Fruit fly (Drosophila melanogaster) whole organism, embryonic: Measurements from ENCODE around the gene Srg3.

Source experiments
- Adf1 ChIP-seq: fragments of 200-800 bp; sonication (Bioruptor generic); IDR thresholded peaks from 2 replicates; pipeline ENCODE4 v1.3.6; 2022; ENCODE audit warnings: missing biosample characterization, missing genetic modification characterization
- Atf3 ChIP-seq: fragments of 200-800 bp; sonication (Bioruptor generic); optimal IDR thresholded peaks from 3 replicates; lab custom pipeline; 2016; ENCODE audit warnings: missing biosample characterization, missing genetic modification characterization
- CG11504 ChIP-seq: fragments of 200-800 bp; sonication (Bioruptor generic); optimal IDR thresholded peaks from 3 replicates; lab custom pipeline; 2019; ENCODE audit warnings: missing biosample characterization, mild to moderate bottlenecking, missing genetic modification characterization, moderate library complexity
- CG11560 ChIP-seq: fragments of 200-800 bp; sonication (Bioruptor generic); IDR thresholded peaks from 3 replicates; pipeline ENCODE4 v1.3.6; 2022; ENCODE audit warnings: missing biosample characterization, missing genetic modification characterization
- CG12391 ChIP-seq: fragments of 200-800 bp; sonication (Bioruptor generic); optimal IDR thresholded peaks from 3 replicates; lab custom pipeline; 2018; ENCODE audit warnings: missing biosample characterization, mild to moderate bottlenecking, missing genetic modification characterization, moderate library complexity
- CG13624 ChIP-seq: fragments of 200-800 bp; sonication (Bioruptor generic); optimal IDR thresholded peaks from 2 replicates; lab custom pipeline; 2016; ENCODE audit warnings: missing biosample characterization, missing genetic modification characterization
- CG13775 ChIP-seq: fragments of 200-800 bp; sonication (Bioruptor generic); optimal IDR thresholded peaks from 3 replicates; lab custom pipeline; 2017; ENCODE audit warnings: missing biosample characterization, mild to moderate bottlenecking, missing genetic modification characterization
- CG15073 ChIP-seq: fragments of 200-800 bp; sonication (Bioruptor generic); optimal IDR thresholded peaks from 2 replicates; lab custom pipeline; 2016; ENCODE audit warnings: missing biosample characterization, missing genetic modification characterization
- CG15269 ChIP-seq: fragments of 200-800 bp; sonication (Bioruptor generic); optimal IDR thresholded peaks from 2 replicates; lab custom pipeline; 2018; ENCODE audit warnings: missing biosample characterization, mild to moderate bottlenecking, missing genetic modification characterization, moderate library complexity
- CG16813 ChIP-seq: fragments of 200-800 bp; sonication (Bioruptor generic); IDR thresholded peaks from 3 replicates; pipeline ENCODE4 v1.3.6; 2022; ENCODE audit warnings: missing biosample characterization, missing genetic modification characterization; ENCODE audit not compliant: partially characterized antibody
- CG34422 ChIP-seq: fragments of 200-800 bp; sonication (Bioruptor generic); IDR thresholded peaks from 3 replicates; pipeline ENCODE4 v1.3.6; 2022; ENCODE audit warnings: missing biosample characterization, missing genetic modification characterization
- CG4328 ChIP-seq: fragments of 200-800 bp; sonication (Bioruptor generic); optimal IDR thresholded peaks from 3 replicates; lab custom pipeline; 2017; ENCODE audit warnings: missing biosample characterization, missing genetic modification reagents, missing genetic modification characterization
- CG4360 ChIP-seq: fragments of 200-800 bp; sonication (Bioruptor generic); IDR thresholded peaks from 2 replicates; pipeline ENCODE4 v1.3.6; 2022; ENCODE audit warnings: missing biosample characterization, missing genetic modification characterization
- CG5180 ChIP-seq: fragments of 200-800 bp; sonication (Bioruptor generic); optimal IDR thresholded peaks from 3 replicates; lab custom pipeline; 2017; ENCODE audit warnings: missing biosample characterization, missing genetic modification characterization, mild to moderate bottlenecking, moderate library complexity, missing genetic modification reagents
- CG6765 ChIP-seq: fragments of 200-800 bp; sonication (Bioruptor generic); optimal IDR thresholded peaks from 3 replicates; lab custom pipeline; 2017; ENCODE audit warnings: missing biosample characterization, mild to moderate bottlenecking, missing genetic modification characterization
- CG7357 ChIP-seq: fragments of 200-800 bp; sonication (Bioruptor generic); IDR thresholded peaks from 3 replicates; pipeline ENCODE4 v1.3.6; 2022; ENCODE audit warnings: missing biosample characterization, missing genetic modification characterization
- CG8281 ChIP-seq: fragments of 200-800 bp; sonication (Bioruptor generic); optimal IDR thresholded peaks from 2 replicates; lab custom pipeline; 2018; ENCODE audit warnings: missing biosample characterization, mild to moderate bottlenecking, missing genetic modification characterization, moderate library complexity
- CG8290 ChIP-seq, 3 experiments: fragments of 200-800 bp; sonication (Bioruptor generic); optimal IDR thresholded peaks; 2 replicates each; lab custom pipeline; 2016 to 2019; ENCODE audit warnings: missing biosample characterization in 3 of 3, missing genetic modification characterization in 3 of 3, mild to moderate bottlenecking in 2 of 3, moderate library complexity in 1 of 3
- CG9609 ChIP-seq: fragments of 200-800 bp; sonication (Bioruptor generic); optimal IDR thresholded peaks from 3 replicates; lab custom pipeline; 2016; ENCODE audit warnings: missing biosample characterization, missing genetic modification characterization
- Doc3 ChIP-seq: fragments of 200-800 bp; sonication (Bioruptor generic); IDR thresholded peaks from 3 replicates; pipeline ENCODE4 v1.3.6; 2022; ENCODE audit warnings: missing biosample characterization, missing genetic modification characterization; ENCODE audit not compliant: partially characterized antibody
- Dref ChIP-seq: fragments of 200-800 bp; sonication (Bioruptor generic); IDR thresholded peaks from 2 replicates; pipeline ENCODE4 v1.3.6; 2022; ENCODE audit warnings: missing biosample characterization, missing genetic modification characterization
- Fer3 ChIP-seq: fragments of 200-800 bp; sonication (Bioruptor generic); optimal IDR thresholded peaks from 2 replicates; lab custom pipeline; 2018; ENCODE audit warnings: missing biosample characterization, mild to moderate bottlenecking, missing genetic modification characterization, moderate library complexity
- Gsc ChIP-seq: fragments of 200-800 bp; sonication (Bioruptor generic); IDR thresholded peaks from 2 replicates; pipeline ENCODE4 v1.3.6; 2022; ENCODE audit warnings: missing biosample characterization, missing genetic modification characterization
- Hmr ChIP-seq: fragments of 200-800 bp; sonication (Bioruptor generic); optimal IDR thresholded peaks from 3 replicates; lab custom pipeline; 2017; ENCODE audit warnings: mild to moderate bottlenecking, missing biosample characterization, missing genetic modification reagents, missing genetic modification characterization
- Lpt ChIP-seq: fragments of >200 bp; optimal IDR thresholded peaks from 2 replicates; lab custom pipeline; 2018; ENCODE audit warnings: missing biosample characterization, missing genetic modification characterization
- MBD-R2 ChIP-seq: fragments of 200-800 bp; sonication (Bioruptor generic); IDR thresholded peaks from 2 replicates; pipeline ENCODE4 v1.3.6; 2022; ENCODE audit warnings: missing biosample characterization, missing genetic modification characterization
- MTF-1 ChIP-seq: fragments of 200-800 bp; sonication (Bioruptor generic); optimal IDR thresholded peaks from 2 replicates; lab custom pipeline; 2018; ENCODE audit warnings: missing biosample characterization, mild to moderate bottlenecking, missing genetic modification characterization, borderline replicate concordance
- NC2α ChIP-seq: fragments of 200-800 bp; sonication (Bioruptor generic); optimal IDR thresholded peaks from 2 replicates; lab custom pipeline; 2016; ENCODE audit warnings: missing biosample characterization, missing genetic modification characterization
- Poxn ChIP-seq: fragments of 200-800 bp; sonication (Bioruptor generic); IDR thresholded peaks from 2 replicates; pipeline ENCODE4 v1.3.6; 2022; ENCODE audit warnings: missing biosample characterization, missing genetic modification characterization
- cas ChIP-seq: fragments of 200-800 bp; sonication (Bioruptor generic); IDR thresholded peaks from 2 replicates; pipeline ENCODE4 v1.3.6; 2022; ENCODE audit warnings: missing biosample characterization, missing genetic modification characterization
- cato ChIP-seq: fragments of 200-800 bp; sonication (Bioruptor generic); optimal IDR thresholded peaks from 2 replicates; lab custom pipeline; 2016; ENCODE audit warnings: missing biosample characterization, missing genetic modification characterization, borderline replicate concordance
- disco-r ChIP-seq: fragments of 200-800 bp; sonication (Bioruptor generic); optimal IDR thresholded peaks from 2 replicates; lab custom pipeline; 2016; ENCODE audit warnings: missing biosample characterization, missing genetic modification characterization
- dmrt11E ChIP-seq: fragments of 200-800 bp; sonication (Bioruptor generic); optimal IDR thresholded peaks from 3 replicates; lab custom pipeline; 2018; ENCODE audit warnings: missing biosample characterization, mild to moderate bottlenecking, missing genetic modification characterization, moderate library complexity
- dysf ChIP-seq: fragments of 200-800 bp; sonication (Bioruptor generic); IDR thresholded peaks from 3 replicates; pipeline ENCODE4 v1.3.6; 2022; ENCODE audit warnings: missing biosample characterization, missing genetic modification characterization
- eyg ChIP-seq: fragments of 200-800 bp; sonication (Bioruptor generic); optimal IDR thresholded peaks from 3 replicates; lab custom pipeline; 2016; ENCODE audit warnings: missing biosample characterization, missing genetic modification characterization
- fd64A ChIP-seq: fragments of 200-800 bp; sonication (Bioruptor generic); optimal IDR thresholded peaks from 3 replicates; lab custom pipeline; 2018; ENCODE audit warnings: missing biosample characterization, mild to moderate bottlenecking, missing genetic modification characterization
- grn ChIP-seq: fragments of 200-800 bp; sonication (Bioruptor generic); optimal IDR thresholded peaks from 3 replicates; lab custom pipeline; 2017; ENCODE audit warnings: missing biosample characterization, missing genetic modification characterization
- hth ChIP-seq: fragments of >200 bp; optimal IDR thresholded peaks from 2 replicates; lab custom pipeline; 2017; ENCODE audit warnings: inconsistent platforms
- insv ChIP-seq, 2 experiments: fragments of 200-800 bp; sonication (Bioruptor generic); optimal IDR thresholded peaks; 3 replicates each; lab custom pipeline; 2016 to 2018; ENCODE audit warnings: missing biosample characterization in 2 of 2, missing genetic modification characterization in 2 of 2
- ken ChIP-seq: fragments of 200-800 bp; sonication (Bioruptor generic); IDR thresholded peaks from 3 replicates; pipeline ENCODE4 v1.3.6; 2022; ENCODE audit warnings: missing biosample characterization, missing genetic modification characterization
- nom ChIP-seq: fragments of 200-800 bp; sonication (Bioruptor generic); optimal IDR thresholded peaks from 2 replicates; lab custom pipeline; 2017; ENCODE audit warnings: missing biosample characterization, missing genetic modification characterization, mild to moderate bottlenecking, moderate library complexity, missing genetic modification reagents
- pan ChIP-seq, 4 experiments: fragments of >200 bp in 3 of 4; fragments of 200-800 bp in 1 of 4; sonication (Bioruptor generic) in 1 of 4; optimal IDR thresholded peaks in 3 of 4; IDR thresholded peaks in 1 of 4; 2 replicates each; pipeline versions ENCODE4 v1.3.6 to Lab custom; 2017 to 2022; ENCODE audit warnings: missing biosample characterization in 2 of 4, missing genetic modification characterization in 2 of 4, mixed read lengths in 1 of 4
- pros ChIP-seq: fragments of 200-800 bp; sonication (Bioruptor generic); optimal IDR thresholded peaks from 3 replicates; lab custom pipeline; 2019; ENCODE audit warnings: missing biosample characterization, mild to moderate bottlenecking, missing genetic modification characterization, moderate library complexity
- scrt ChIP-seq: fragments of 200-800 bp; sonication (Bioruptor generic); optimal IDR thresholded peaks from 2 replicates; lab custom pipeline; 2018; ENCODE audit warnings: missing biosample characterization, mild to moderate bottlenecking, missing genetic modification characterization, moderate library complexity
- sim ChIP-seq: fragments of 200-800 bp; sonication (Bioruptor generic); IDR thresholded peaks from 2 replicates; pipeline ENCODE4 v1.3.6; 2022; ENCODE audit warnings: missing biosample characterization, missing genetic modification characterization
- ttk ChIP-seq: fragments of 200-800 bp; sonication (Bioruptor generic); IDR thresholded peaks from 2 replicates; pipeline ENCODE4 v2.1.2; 2022; ENCODE audit warnings: missing biosample characterization, missing genetic modification characterization
- zfh2 ChIP-seq: fragments of 200-800 bp; sonication (Bioruptor generic); optimal IDR thresholded peaks from 2 replicates; lab custom pipeline; 2016; ENCODE audit warnings: missing biosample characterization, missing genetic modification characterization

Srg3 gene

dm6 chr3L:9429665-9430607, 13.1 kb upstream of the Srg3 start, which contains the start of the genes RpS17 and MTF-1 (continued):
- TF ChIP-seq ken (GFP tag; lab: Robert Waterston, UW) = peak; percentile 61; the same call in 2 of the 3 replicates
- TF ChIP-seq Adf1 (GFP tag; lab: Robert Waterston, UW) = no peak
- no peak for TF ChIP-seq pan (optimal IDR thresholded peaks at IDR 0.05; lab: Kevin White, UChicago)
- TF ChIP-seq pan (GFP tag; optimal IDR thresholded peaks at IDR 0.05 in 1 of 2, IDR thresholded peaks at IDR 0.05 in 1 of 2) = peak in 1 of 2 experiments; percentile 69
- TF ChIP-seq pros = no peak
- TF ChIP-seq nom = peak; percentile 80
- TF ChIP-seq scrt (GFP tag; lab: Kevin White, UChicago) = peak; percentile 39
- TF ChIP-seq dmrt11E = peak; percentile 44
- peak; percentile 62; the same call in 2 of the 3 replicates for TF ChIP-seq CG34422
- peak; percentile 57 for TF ChIP-seq CG15269 (tag; lab: Kevin White, UChicago)
- 0 out of 2 replicates have a peak, but pooled peaks have one; percentile 16 for TF ChIP-seq sim (GFP tag; lab: Robert Waterston, UW)
- TF ChIP-seq CG9609 (GFP tag; lab: Kevin White, UChicago) = peak; percentile 41
- TF ChIP-seq Atf3 (GFP tag; lab: Kevin White, UChicago) = peak; percentile 41
- peak; percentile 73 for TF ChIP-seq CG6765 (GFP tag; lab: Kevin White, UChicago)
- no peak for TF ChIP-seq cato
- no peak for TF ChIP-seq CG8281 (tag; lab: Kevin White, UChicago)
- no peak for TF ChIP-seq Doc3 (GFP tag; lab: Robert Waterston, UW)
- peak; percentile 93 for TF ChIP-seq MTF-1 (GFP tag; lab: Kevin White, UChicago)
- TF ChIP-seq CG13624 = peak; percentile 20
- TF ChIP-seq dysf (GFP tag; lab: Robert Waterston, UW) = 0 out of 3 replicates have a peak, but pooled peaks have one; percentile 32
- peak; percentile 24 for TF ChIP-seq Fer3 (tag; lab: Kevin White, UChicago)
- TF ChIP-seq ttk = peak; percentile 30
- TF ChIP-seq CG5180 (GFP tag; lab: Kevin White, UChicago) = peak; percentile 38
- peak; percentile 21 for TF ChIP-seq fd64A (GFP tag; lab: Kevin White, UChicago)
- TF ChIP-seq CG16813 = no peak
- TF ChIP-seq CG4360 (GFP tag; lab: Robert Waterston, UW) = peak; percentile 87
- no peak for TF ChIP-seq CG11560 (tag; lab: Robert Waterston, UW)
- peak; percentile 34 for TF ChIP-seq CG11504 (tag; lab: Kevin White, UChicago)
- peak; percentile 44 for TF ChIP-seq CG12391 (tag; lab: Kevin White, UChicago)
- peak; percentile 29 for TF ChIP-seq zfh2 (GFP tag; lab: Kevin White, UChicago)
- TF ChIP-seq Poxn (GFP tag; lab: Robert Waterston, UW) = no peak
- TF ChIP-seq eyg (GFP tag; lab: Kevin White, UChicago) = no peak
- no peak for TF ChIP-seq NC2α (GFP tag; lab: Kevin White, UChicago)
- no peak for TF ChIP-seq CG15073
- TF ChIP-seq MBD-R2 = peak; percentile 43; the same call in 1 of the 2 replicates
- TF ChIP-seq Gsc (GFP tag; lab: Robert Waterston, UW) = no peak
- TF ChIP-seq hth = no peak
- no peak for TF ChIP-seq cas
- peak; percentile 61 for TF ChIP-seq CG13775 (GFP tag; lab: Kevin White, UChicago)
- TF ChIP-seq Hmr (GFP tag; lab: Kevin White, UChicago) = peak; percentile 66
- TF ChIP-seq disco-r = peak; percentile 39
- peak; percentile 91 for TF ChIP-seq grn (GFP tag; lab: Kevin White, UChicago)
- TF ChIP-seq CG4328 (GFP tag; lab: Kevin White, UChicago) = peak; percentile 63
- no peak for TF ChIP-seq Lpt (GFP tag; lab: Kevin White, UChicago)
- peak; percentile 9; the same call in 1 of the 2 replicates for TF ChIP-seq Dref (GFP tag; lab: Robert Waterston, UW)
- TF ChIP-seq CG8290 (GFP tag; optimal IDR thresholded peaks at IDR 0.05; lab: Kevin White, UChicago) = peak; percentile 0
- peak in 1 of 2 experiments; percentile 53 for TF ChIP-seq CG8290 (tag; optimal IDR thresholded peaks at IDR 0.05; lab: Kevin White, UChicago)
- TF ChIP-seq insv (GFP tag; optimal IDR thresholded peaks at IDR 0.05; lab: Kevin White, UChicago) = peak in 1 of 2 experiments; percentile 27
- no peak for TF ChIP-seq CG7357
